Worm (Caenorhabditis elegans) whole organism, L4/young adult: ENCODE measurements around the gene madf-4.

Source experiments
- dao-5 ChIP-seq: sonication (generic microtip); optimal IDR thresholded peaks from 2 replicates; lab custom pipeline; 2016; ENCODE audit warnings: missing genotype, missing genetic modification characterization, moderate library complexity, missing compliant biosample characterization
- him-1 ChIP-seq: sonication (generic microtip); optimal IDR thresholded peaks from 2 replicates; lab custom pipeline; 2016; ENCODE audit warnings: missing genotype, missing genetic modification reagents, missing genetic modification characterization, missing compliant biosample characterization

ce11 chrV:9915021-9915420 lies 47.3 kb downstream of the madf-4 start, which contains the start of gene mec-9:
- no peak for TF ChIP-seq him-1 (tag; lab: Kevin White, UChicago)
- TF ChIP-seq dao-5 = no peak
